Worm (Caenorhabditis elegans): ENCODE measurements around the gene col-8.

DNA sequence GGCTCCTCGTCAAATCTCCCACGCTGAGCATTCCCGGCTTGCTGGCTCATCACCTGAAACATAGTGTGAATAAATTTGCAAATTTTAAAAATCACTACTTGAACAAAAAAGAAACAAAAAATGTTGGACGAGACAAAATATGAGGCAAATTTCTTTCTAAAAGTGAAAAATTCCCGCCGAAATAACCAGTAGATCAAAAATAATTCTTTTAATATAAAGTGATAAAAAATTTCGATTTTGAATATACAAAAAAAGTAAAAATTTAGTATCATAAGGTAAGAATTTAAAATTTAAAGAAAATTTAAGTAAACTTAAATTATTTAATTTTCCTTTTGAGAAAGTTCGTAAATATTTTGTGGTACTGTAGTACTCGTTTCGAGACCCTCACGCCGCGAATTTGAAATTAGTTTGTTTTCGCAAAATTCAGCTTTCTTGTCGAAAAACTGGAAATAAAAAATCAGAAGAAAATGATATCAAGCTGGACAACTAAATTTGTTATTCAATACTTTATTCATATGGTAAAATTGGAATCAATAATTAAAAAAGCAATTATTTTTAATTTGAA is 40.2 kb upstream of the col-8 start, which contains the start of gene egg-2:
- TF ChIP-seq unc-130 (tag; optimal IDR thresholded peaks at IDR 0.05) (no peak), ceh-8 (GFP tag; optimal IDR thresholded peaks at IDR 0.05) (no peak), blmp-1 (tag; optimal IDR thresholded peaks at IDR 0.05) (no peak), nhr-11 (tag; optimal IDR thresholded peaks at IDR 0.05) (no peak), nhr-19 (GFP tag; conservative IDR thresholded peaks at IDR 0.05) (no peak), fkh-10 (GFP tag; optimal IDR thresholded peaks at IDR 0.05) (no peak), mdl-1 (tag; optimal IDR thresholded peaks at IDR 0.05) (no peak), mab-9 (GFP tag; IDR thresholded peaks at IDR 0.05) (no peak), pax-3 (tag; optimal IDR thresholded peaks at IDR 0.05) (no peak), nhr-237 (tag; optimal IDR thresholded peaks at IDR 0.05) (no peak), nhr-12 (tag; optimal IDR thresholded peaks at IDR 0.05) (no peak), dsc-1 (tag; optimal IDR thresholded peaks at IDR 0.05) (no peak), nhr-28 (tag; optimal IDR thresholded peaks at IDR 0.05) (no peak)

Measured in whole organism, L1 larva.